Fruit fly (Drosophila melanogaster) whole organism, embryonic: ENCODE results near the gene Gpdh3.

Experiments used
- Atf6 ChIP-seq: fragments of 200-800 bp; sonication (Bioruptor generic); IDR thresholded peaks from 2 replicates; pipeline ENCODE4 v1.3.6; 2022; ENCODE audit warnings: missing biosample characterization, missing genetic modification characterization
- B-H2 ChIP-seq: fragments of 200-800 bp; sonication (Bioruptor generic); optimal IDR thresholded peaks from 2 replicates; lab custom pipeline; 2018; ENCODE audit warnings: missing biosample characterization, mild to moderate bottlenecking, missing genetic modification characterization
- CG10147 ChIP-seq: fragments of 200-800 bp; sonication (Bioruptor generic); optimal IDR thresholded peaks from 2 replicates; lab custom pipeline; 2019; ENCODE audit warnings: missing biosample characterization, mild to moderate bottlenecking, missing genetic modification characterization, moderate library complexity
- CG10321 ChIP-seq: fragments of 200-800 bp; sonication (Bioruptor generic); IDR thresholded peaks from 2 replicates; pipeline ENCODE4 v1.3.6; 2022; ENCODE audit warnings: missing biosample characterization, missing genetic modification characterization
- CG12071 ChIP-seq: fragments of 200-800 bp; sonication (Bioruptor generic); optimal IDR thresholded peaks from 3 replicates; lab custom pipeline; 2018; ENCODE audit warnings: missing biosample characterization, mild to moderate bottlenecking, missing genetic modification characterization
- CG12236 ChIP-seq: fragments of 200-800 bp; sonication (Bioruptor generic); optimal IDR thresholded peaks from 2 replicates; lab custom pipeline; 2016; ENCODE audit warnings: missing biosample characterization, missing genetic modification characterization
- CG13123 ChIP-seq: fragments of 200-800 bp; sonication (Bioruptor generic); optimal IDR thresholded peaks from 2 replicates; lab custom pipeline; 2016; ENCODE audit warnings: missing biosample characterization, missing genetic modification characterization
- CG13424 ChIP-seq: fragments of 200-800 bp; sonication (Bioruptor generic); optimal IDR thresholded peaks from 2 replicates; lab custom pipeline; 2019; ENCODE audit warnings: missing biosample characterization, mild to moderate bottlenecking, missing genetic modification characterization, moderate library complexity
- CG1832 ChIP-seq: fragments of 200-800 bp; sonication (Bioruptor generic); optimal IDR thresholded peaks from 2 replicates; lab custom pipeline; 2017; ENCODE audit warnings: missing biosample characterization, mild to moderate bottlenecking, missing genetic modification characterization, inconsistent platforms
- CG2712 ChIP-seq: fragments of 200-800 bp; optimal IDR thresholded peaks from 3 replicates; lab custom pipeline; 2019; ENCODE audit warnings: missing biosample characterization, mild to moderate bottlenecking, missing genetic modification characterization, moderate library complexity
- CG30020 ChIP-seq: fragments of 200-800 bp; optimal IDR thresholded peaks from 2 replicates; lab custom pipeline; 2019; ENCODE audit warnings: missing biosample characterization, mild to moderate bottlenecking, missing genetic modification characterization, moderate library complexity
- CG34376 ChIP-seq: fragments of 200-800 bp; sonication (Bioruptor generic); optimal IDR thresholded peaks from 2 replicates; lab custom pipeline; 2018; ENCODE audit warnings: missing biosample characterization, mild to moderate bottlenecking, missing genetic modification characterization
- CG3847 ChIP-seq: fragments of 200-800 bp; sonication (Bioruptor generic); IDR thresholded peaks from 2 replicates; pipeline ENCODE4 v1.3.6; 2022; ENCODE audit warnings: missing biosample characterization, missing genetic modification characterization
- CG42726 ChIP-seq: fragments of 200-800 bp; sonication (Bioruptor generic); IDR thresholded peaks from 2 replicates; pipeline ENCODE4 v1.3.6; 2022; ENCODE audit warnings: missing biosample characterization, missing genetic modification characterization; ENCODE audit not compliant: partially characterized antibody
- CG4617 ChIP-seq: fragments of 200-800 bp; sonication (Bioruptor generic); optimal IDR thresholded peaks from 3 replicates; lab custom pipeline; 2016; ENCODE audit warnings: missing biosample characterization, missing genetic modification characterization, borderline replicate concordance
- CG4820 ChIP-seq: fragments of 200-800 bp; sonication (Bioruptor generic); optimal IDR thresholded peaks from 3 replicates; lab custom pipeline; 2016; ENCODE audit warnings: missing biosample characterization, missing genetic modification characterization
- CG8089 ChIP-seq: fragments of 200-800 bp; sonication (Bioruptor generic); optimal IDR thresholded peaks from 3 replicates; lab custom pipeline; 2016; ENCODE audit warnings: missing biosample characterization, missing genetic modification characterization
- CG9609 ChIP-seq: fragments of 200-800 bp; sonication (Bioruptor generic); optimal IDR thresholded peaks from 3 replicates; lab custom pipeline; 2016; ENCODE audit warnings: missing biosample characterization, missing genetic modification characterization
- CTCF ChIP-seq: fragments of 200-800 bp; sonication (Bioruptor generic); optimal IDR thresholded peaks from 2 replicates; lab custom pipeline; 2017; ENCODE audit warnings: missing biosample characterization, mild to moderate bottlenecking, missing genetic modification characterization, moderate library complexity
- Dll ChIP-seq: fragments of 200-800 bp; sonication (Bioruptor generic); IDR thresholded peaks from 4 replicates; pipeline ENCODE4 v1.3.6; 2022; ENCODE audit warnings: missing biosample characterization, missing genetic modification characterization; ENCODE audit not compliant: partially characterized antibody
- E2f1 ChIP-seq: fragments of 200-800 bp; sonication (Bioruptor generic); IDR thresholded peaks from 2 replicates; pipeline ENCODE4 v1.3.6; 2022; ENCODE audit warnings: missing biosample characterization, missing genetic modification characterization
- Hey ChIP-seq: fragments of 200-800 bp; sonication (Bioruptor generic); optimal IDR thresholded peaks from 3 replicates; lab custom pipeline; 2018; ENCODE audit warnings: missing biosample characterization, mild to moderate bottlenecking, missing genetic modification characterization
- HmgZ ChIP-seq: fragments of 200-800 bp; sonication (Bioruptor generic); optimal IDR thresholded peaks from 2 replicates; lab custom pipeline; 2018; ENCODE audit warnings: missing biosample characterization, mild to moderate bottlenecking, missing genetic modification characterization
- Lpt ChIP-seq: fragments of >200 bp; optimal IDR thresholded peaks from 2 replicates; lab custom pipeline; 2018; ENCODE audit warnings: missing biosample characterization, missing genetic modification characterization
- MBD-R2 ChIP-seq: fragments of 200-800 bp; sonication (Bioruptor generic); IDR thresholded peaks from 2 replicates; pipeline ENCODE4 v1.3.6; 2022; ENCODE audit warnings: missing biosample characterization, missing genetic modification characterization
- Nf-YC ChIP-seq: fragments of 200-800 bp; optimal IDR thresholded peaks from 3 replicates; lab custom pipeline; 2019; ENCODE audit warnings: missing biosample characterization, mild to moderate bottlenecking, missing genetic modification characterization, moderate library complexity
- Pdp1 ChIP-seq, 2 experiments: fragments of 200-800 bp; sonication (Bioruptor generic); optimal IDR thresholded peaks; 3 replicates each; lab custom pipeline; 2016; ENCODE audit warnings: missing biosample characterization in 2 of 2, missing genetic modification characterization in 2 of 2, mild to moderate bottlenecking in 1 of 2, moderate library complexity in 1 of 2
- Scr ChIP-seq: fragments of 200-800 bp; sonication (Bioruptor generic); IDR thresholded peaks from 2 replicates; pipeline ENCODE4 v1.3.6; 2022; ENCODE audit warnings: missing biosample characterization, missing genetic modification characterization; ENCODE audit not compliant: partially characterized antibody
- Sry-δ ChIP-seq: fragments of 200-800 bp; sonication (Bioruptor generic); optimal IDR thresholded peaks from 2 replicates; lab custom pipeline; 2016; ENCODE audit warnings: missing biosample characterization, missing genetic modification characterization
- Stat92E ChIP-seq, 3 experiments: fragments of >200 bp in 2 of 3; fragments of 200-800 bp in 1 of 3; sonication (Bioruptor generic) in 1 of 3; optimal IDR thresholded peaks; 2 replicates each; lab custom pipeline; 2017 to 2019; ENCODE audit warnings: missing biosample characterization in 3 of 3, missing genetic modification characterization in 3 of 3, mild to moderate bottlenecking in 1 of 3, moderate library complexity in 1 of 3
- Usf ChIP-seq: fragments of 200-800 bp; sonication (Bioruptor generic); optimal IDR thresholded peaks from 2 replicates; lab custom pipeline; 2017; ENCODE audit warnings: missing genotype, missing biosample characterization, missing genetic modification characterization
- bcd ChIP-seq: fragments of 200-800 bp; sonication (Bioruptor generic); optimal IDR thresholded peaks from 2 replicates; lab custom pipeline; 2017; ENCODE audit warnings: missing biosample characterization, mild to moderate bottlenecking, missing genetic modification characterization
- cato ChIP-seq: fragments of 200-800 bp; sonication (Bioruptor generic); optimal IDR thresholded peaks from 2 replicates; lab custom pipeline; 2016; ENCODE audit warnings: missing biosample characterization, missing genetic modification characterization, borderline replicate concordance
- chinmo ChIP-seq: fragments of 200-800 bp; sonication (Bioruptor generic); IDR thresholded peaks from 4 replicates; pipeline ENCODE4 v1.3.6; 2022; ENCODE audit warnings: missing biosample characterization, missing genetic modification characterization; ENCODE audit not compliant: partially characterized antibody
- disco-r ChIP-seq: fragments of 200-800 bp; sonication (Bioruptor generic); optimal IDR thresholded peaks from 2 replicates; lab custom pipeline; 2016; ENCODE audit warnings: missing biosample characterization, missing genetic modification characterization
- dm ChIP-seq: fragments of 200-800 bp; sonication (Bioruptor generic); optimal IDR thresholded peaks from 3 replicates; lab custom pipeline; 2016; ENCODE audit warnings: missing biosample characterization, missing genetic modification characterization
- grn ChIP-seq: fragments of 200-800 bp; sonication (Bioruptor generic); optimal IDR thresholded peaks from 3 replicates; lab custom pipeline; 2017; ENCODE audit warnings: missing biosample characterization, missing genetic modification characterization
- gro ChIP-seq: fragments of 200-800 bp; sonication (Bioruptor generic); optimal IDR thresholded peaks from 2 replicates; lab custom pipeline; 2016; ENCODE audit warnings: missing biosample characterization, missing genetic modification characterization
- jigr1 ChIP-seq: fragments of 200-800 bp; sonication (Bioruptor generic); IDR thresholded peaks from 3 replicates; pipeline ENCODE4 v1.3.6; 2022; ENCODE audit warnings: missing biosample characterization, missing genetic modification characterization
- knrl ChIP-seq: fragments of 200-800 bp; sonication (Bioruptor generic); IDR thresholded peaks from 3 replicates; pipeline ENCODE4 v1.3.6; 2022; ENCODE audit warnings: missing biosample characterization, missing genetic modification characterization; ENCODE audit not compliant: partially characterized antibody
- lbe ChIP-seq: fragments of 200-800 bp; sonication (Bioruptor generic); optimal IDR thresholded peaks from 2 replicates; lab custom pipeline; 2016; ENCODE audit warnings: missing biosample characterization, mild to moderate bottlenecking, missing genetic modification characterization
- nerfin-1 ChIP-seq: fragments of 200-800 bp; sonication (Bioruptor generic); optimal IDR thresholded peaks from 3 replicates; lab custom pipeline; 2019; ENCODE audit warnings: missing biosample characterization, mild to moderate bottlenecking, missing genetic modification characterization, moderate library complexity
- pum ChIP-seq: fragments of 200-800 bp; sonication (Bioruptor generic); optimal IDR thresholded peaks from 2 replicates; lab custom pipeline; 2016; ENCODE audit warnings: missing biosample characterization, missing genetic modification characterization
- pzg ChIP-seq: fragments of 200-800 bp; sonication (Bioruptor generic); optimal IDR thresholded peaks from 3 replicates; lab custom pipeline; 2018; ENCODE audit warnings: missing biosample characterization, mild to moderate bottlenecking, missing genetic modification characterization, moderate library complexity
- sd ChIP-seq: fragments of 200-800 bp; sonication (Bioruptor generic); optimal IDR thresholded peaks from 3 replicates; lab custom pipeline; 2018; ENCODE audit warnings: missing biosample characterization, mild to moderate bottlenecking, missing genetic modification characterization, moderate library complexity
- seq ChIP-seq: fragments of 200-800 bp; sonication (Bioruptor generic); IDR thresholded peaks from 2 replicates; pipeline ENCODE4 v1.3.6; 2022; ENCODE audit warnings: missing biosample characterization, missing genetic modification characterization
- sim ChIP-seq: fragments of 200-800 bp; sonication (Bioruptor generic); IDR thresholded peaks from 2 replicates; pipeline ENCODE4 v1.3.6; 2022; ENCODE audit warnings: missing biosample characterization, missing genetic modification characterization
- sisA ChIP-seq: fragments of 200-800 bp; sonication (Bioruptor generic); IDR thresholded peaks from 2 replicates; pipeline ENCODE4 v1.3.6; 2022; ENCODE audit warnings: missing biosample characterization, missing genetic modification characterization
- slou ChIP-seq: fragments of 200-800 bp; sonication (Bioruptor generic); optimal IDR thresholded peaks from 3 replicates; lab custom pipeline; 2016; ENCODE audit warnings: missing biosample characterization, missing genetic modification characterization
- tin ChIP-seq: fragments of 200-800 bp; sonication (Bioruptor generic); optimal IDR thresholded peaks from 3 replicates; lab custom pipeline; 2016; ENCODE audit warnings: missing biosample characterization, missing genetic modification characterization
- trem ChIP-seq: fragments of 200-800 bp; optimal IDR thresholded peaks from 3 replicates; lab custom pipeline; 2019; ENCODE audit warnings: missing biosample characterization, mild to moderate bottlenecking, missing genetic modification characterization, moderate library complexity
- twi ChIP-seq: fragments of 200-800 bp; optimal IDR thresholded peaks from 2 replicates; lab custom pipeline; 2019; ENCODE audit warnings: missing biosample characterization, mild to moderate bottlenecking, missing genetic modification characterization, moderate library complexity
- vvl ChIP-seq: fragments of 200-800 bp; sonication (Bioruptor generic); IDR thresholded peaks from 2 replicates; pipeline ENCODE4 v1.3.6; 2022; ENCODE audit warnings: missing biosample characterization, missing genetic modification characterization

Gene Gpdh3

DNA sequence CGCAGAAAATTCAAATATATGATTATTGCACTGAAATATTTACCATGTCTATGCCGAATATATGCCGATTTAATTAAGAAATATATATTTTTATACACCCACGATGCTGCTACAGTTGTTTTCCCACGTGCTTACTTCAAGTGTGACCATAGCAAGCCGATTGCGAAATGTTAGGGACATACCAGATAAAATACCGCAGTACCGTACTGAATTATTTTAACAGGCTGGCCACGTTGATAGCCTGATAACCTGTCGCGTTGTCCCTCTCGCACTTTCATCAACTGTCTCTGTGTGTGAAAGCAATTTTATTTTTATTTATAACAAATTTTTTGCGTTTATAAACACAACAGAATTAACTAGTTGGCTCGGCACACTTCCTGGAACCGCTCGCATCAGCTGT is 39.1 kb downstream of the Gpdh3 start, which contains the start of the genes Nop56 and mats (continued):
- TF ChIP-seq CG10147 (no peak), gro (GFP tag; lab: Kevin White, UChicago) (peak; percentile 30), CG4617 (GFP tag; lab: Kevin White, UChicago) (peak; percentile 94), chinmo (0 out of 4 replicates have a peak, but pooled peaks have one; percentile 75), HmgZ (tag; lab: Kevin White, UChicago) (peak; percentile 45), CG3847 (peak; percentile 71), Atf6 (GFP tag; lab: Robert Waterston, UW) (no peak), jigr1 (GFP tag; lab: Robert Waterston, UW) (no peak), CG2712 (tag; lab: Kevin White, UChicago) (peak; percentile 45), nerfin-1 (tag; lab: Kevin White, UChicago) (peak; percentile 29), CG30020 (tag; lab: Kevin White, UChicago) (peak; percentile 48), Lpt (no peak), B-H2 (GFP tag; lab: Kevin White, UChicago) (peak; percentile 63), lbe (GFP tag; lab: Kevin White, UChicago) (peak; percentile 8), MBD-R2 (peak; percentile 79), Scr (GFP tag; lab: Robert Waterston, UW) (peak; percentile 35; the same call in 1 of the 2 replicates), trem (tag; lab: Kevin White, UChicago) (peak; percentile 71), CTCF (GFP tag; lab: Kevin White, UChicago) (peak; percentile 13), bcd (GFP tag; lab: Kevin White, UChicago) (no peak), slou (no peak), tin (GFP tag; lab: Kevin White, UChicago) (no peak), sd (peak; percentile 79), CG42726 (GFP tag; lab: Robert Waterston, UW) (no peak), CG10321 (peak; percentile 94), disco-r (no peak), grn (GFP tag; lab: Kevin White, UChicago) (peak; percentile 48), Nf-YC (tag; lab: Kevin White, UChicago) (peak; percentile 62), Sry-δ (GFP tag; lab: Kevin White, UChicago) (peak; percentile 30), twi (tag; lab: Kevin White, UChicago) (peak; percentile 53), Hey (tag; lab: Kevin White, UChicago) (no peak), Pdp1 (GFP tag; optimal IDR thresholded peaks at IDR 0.05; lab: Kevin White, UChicago) (peak in 1 of 2 experiments; percentile 55), CG13424 (tag; lab: Kevin White, UChicago) (peak; percentile 4), pzg (GFP tag; lab: Kevin White, UChicago) (peak; percentile 96), Dll (GFP tag; lab: Robert Waterston, UW) (no peak)
- TF ChIP-seq, all 482 proteins: peak for 112

DNA sequence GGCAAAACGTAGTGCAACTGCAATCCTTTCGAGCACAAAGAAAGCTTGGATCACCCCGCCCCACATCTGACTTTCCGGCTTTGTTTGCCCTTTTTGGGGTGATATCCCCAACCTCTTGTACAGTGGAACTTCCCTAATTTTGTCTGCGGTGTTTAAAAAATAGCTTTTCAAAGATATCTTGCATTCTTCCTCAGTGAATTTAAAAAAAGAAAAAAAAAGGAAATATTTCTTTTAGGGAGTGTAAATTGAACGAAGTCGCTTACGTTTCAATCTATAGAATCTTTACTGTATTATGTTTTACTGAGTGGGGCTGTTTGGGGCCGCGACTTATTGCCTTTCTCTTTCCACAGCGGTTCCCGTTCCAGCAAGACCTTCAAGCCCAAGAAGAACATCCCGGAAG is 39.8 kb downstream of the Gpdh3 start:
- TF ChIP-seq CG13123 (GFP tag; lab: Kevin White, UChicago) (no peak), CG4820 (GFP tag; lab: Kevin White, UChicago) (peak; percentile 26), dm (GFP tag; lab: Kevin White, UChicago) (no peak), cato (GFP tag; lab: Kevin White, UChicago) (no peak), CG34376 (GFP tag; lab: Kevin White, UChicago) (no peak), knrl (GFP tag; lab: Robert Waterston, UW) (no peak), CG12071 (GFP tag; lab: Kevin White, UChicago) (no peak), Usf (GFP tag; lab: Kevin White, UChicago) (no peak), E2f1 (GFP tag; lab: Robert Waterston, UW) (peak; percentile 80), pum (GFP tag; lab: Kevin White, UChicago) (peak; percentile 26), seq (GFP tag; lab: Robert Waterston, UW) (no peak), CG8089 (GFP tag; lab: Kevin White, UChicago) (peak; percentile 38), vvl (peak; percentile 90), CG9609 (GFP tag; lab: Kevin White, UChicago) (no peak), CG12236 (GFP tag; lab: Kevin White, UChicago) (no peak), sim (GFP tag; lab: Robert Waterston, UW) (no peak), Stat92E (GFP tag; optimal IDR thresholded peaks at IDR 0.05; lab: Kevin White, UChicago) (no peak), CG1832 (no peak), sisA (GFP tag; lab: Robert Waterston, UW) (peak; percentile 42; the same call in 1 of the 2 replicates)
